Fruit fly (Drosophila melanogaster): Measurements from ENCODE around the gene PK2-R2.
A peak's percentile ranks its signal among the peaks of the same experiment; 100 is the strongest.

DNA sequence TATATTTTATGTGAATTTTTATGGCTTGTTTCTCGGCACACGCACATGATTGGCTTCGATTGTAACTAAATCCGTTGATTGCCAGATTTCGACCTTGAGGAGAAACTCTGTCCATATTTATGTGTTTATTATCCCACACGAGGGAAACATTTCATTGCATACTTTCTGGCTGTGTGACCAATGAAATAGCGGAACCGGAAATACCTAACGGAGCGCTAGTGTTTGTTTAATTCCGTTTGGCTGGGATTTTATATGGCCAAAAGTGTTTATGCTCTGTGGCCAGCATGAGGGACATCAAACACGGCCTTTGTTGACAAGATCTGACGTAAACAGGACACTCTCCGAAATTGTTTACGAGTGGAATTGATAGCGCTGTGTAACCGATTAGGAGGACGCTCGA is 14.1 kb downstream of the PK2-R2 start:
- no peak for TF ChIP-seq Ets21C (GFP tag; optimal IDR thresholded peaks at IDR 0.05)
- peak; percentile 77 for TF ChIP-seq Eip78C (GFP tag)
- peak; percentile 43 for TF ChIP-seq Sox102F (GFP tag; optimal IDR thresholded peaks at IDR 0.05)
- TF ChIP-seq Blimp-1 (GFP tag; optimal IDR thresholded peaks at IDR 0.05): no peak
- TF ChIP-seq fkh (GFP tag; optimal IDR thresholded peaks at IDR 0.05): no peak
- peak; percentile 13 for TF ChIP-seq Met (GFP tag; optimal IDR thresholded peaks at IDR 0.05)
- TF ChIP-seq CG11902 (GFP tag; optimal IDR thresholded peaks at IDR 0.05): no peak
- TF ChIP-seq CG32006 (GFP tag; optimal IDR thresholded peaks at IDR 0.05): no peak
- TF ChIP-seq acj6 (GFP tag; optimal IDR thresholded peaks at IDR 0.05): peak; percentile 2
